Worm (Caenorhabditis elegans) whole organism, young adult: ENCODE data around the gene ttr-19.

Source experiments
- B0035.1 ChIP-seq: sonication (generic microtip); optimal IDR thresholded peaks from 2 replicates; lab custom pipeline; 2016; ENCODE audit warnings: missing genetic modification characterization, mild to moderate bottlenecking, missing compliant biosample characterization, missing genotype, missing genetic modification reagents
- B0336.3 ChIP-seq: fragments of 200-800 bp; sonication (Bioruptor generic); IDR thresholded peaks from 2 replicates; pipeline ENCODE4 v1.3.6; 2022; ENCODE audit warnings: missing genetic modification characterization, missing compliant biosample characterization
- C06A6.2 ChIP-seq: fragments of 200-800 bp; sonication (Bioruptor generic); conservative IDR thresholded peaks from 2 replicates; pipeline ENCODE4 v1.3.6; 2022; ENCODE audit warnings: missing genetic modification characterization, missing compliant biosample characterization
- C17E4.6 ChIP-seq: fragments of 200-800 bp; sonication (Bioruptor generic); IDR thresholded peaks from 2 replicates; pipeline ENCODE4 v1.3.6; 2022; ENCODE audit warnings: missing genetic modification reagents, missing genetic modification characterization, missing compliant biosample characterization
- D2030.7 ChIP-seq: fragments of 200-800 bp; sonication (Bioruptor generic); IDR thresholded peaks from 2 replicates; pipeline ENCODE4 v1.3.6; 2022; ENCODE audit warnings: missing genetic modification reagents, missing genetic modification characterization, missing compliant biosample characterization
- F22D6.2 ChIP-seq: sonication (generic microtip); optimal IDR thresholded peaks from 2 replicates; lab custom pipeline; 2016; ENCODE audit warnings: mild to moderate bottlenecking, missing genetic modification characterization, missing compliant biosample characterization
- F57A8.1 ChIP-seq: fragments of 200-800 bp; sonication (Bioruptor generic); optimal IDR thresholded peaks from 2 replicates; lab custom pipeline; 2018; ENCODE audit warnings: mild to moderate bottlenecking, missing genetic modification characterization, moderate library complexity, missing compliant biosample characterization
- F57C9.4 ChIP-seq: sonication (generic microtip); optimal IDR thresholded peaks from 2 replicates; lab custom pipeline; 2017; ENCODE audit warnings: mild to moderate bottlenecking, missing genetic modification characterization, missing compliant biosample characterization
- K11D2.4 ChIP-seq: fragments of 200-800 bp; sonication (Bioruptor generic); IDR thresholded peaks from 2 replicates; pipeline ENCODE4 v1.3.6; 2022; ENCODE audit warnings: missing genetic modification reagents, missing genetic modification characterization, missing compliant biosample characterization
- T26A5.8 ChIP-seq: sonication (generic microtip); optimal IDR thresholded peaks from 2 replicates; lab custom pipeline; 2016; ENCODE audit warnings: missing genetic modification characterization, missing compliant biosample characterization
- Y53F4B.3 ChIP-seq: fragments of 200-800 bp; sonication (Bioruptor generic); IDR thresholded peaks from 2 replicates; pipeline ENCODE4 v1.3.6; 2022; ENCODE audit warnings: missing genetic modification reagents, missing genetic modification characterization, missing compliant biosample characterization
- Y53G8AR.9 ChIP-seq: fragments of 200-800 bp; sonication (Bioruptor generic); conservative IDR thresholded peaks from 2 replicates; pipeline ENCODE4 v1.3.6; 2022; ENCODE audit warnings: missing genetic modification reagents, missing genetic modification characterization, missing compliant biosample characterization
- Y56A3A.18 ChIP-seq: fragments of 200-800 bp; sonication (Bioruptor generic); IDR thresholded peaks from 2 replicates; pipeline ENCODE4 v1.3.6; 2022; ENCODE audit warnings: missing genetic modification reagents, missing genetic modification characterization, missing compliant biosample characterization
- aptf-2 ChIP-seq: fragments of 200-800 bp; sonication (Bioruptor generic); conservative IDR thresholded peaks from 2 replicates; pipeline ENCODE4 v1.3.6; 2022; ENCODE audit warnings: missing genetic modification reagents, missing genetic modification characterization, missing compliant biosample characterization
- aptf-3 ChIP-seq: fragments of 200-800 bp; sonication (Bioruptor generic); IDR thresholded peaks from 2 replicates; pipeline ENCODE4 v1.3.6; 2022; ENCODE audit warnings: missing genetic modification characterization, missing compliant biosample characterization
- athp-1 ChIP-seq: sonication (generic microtip); optimal IDR thresholded peaks from 2 replicates; lab custom pipeline; 2017; ENCODE audit warnings: mild to moderate bottlenecking, missing genetic modification characterization, missing compliant biosample characterization
- bed-1 ChIP-seq: fragments of 200-800 bp; sonication (Bioruptor generic); IDR thresholded peaks from 2 replicates; pipeline ENCODE4 v1.3.6; 2022; ENCODE audit warnings: missing genetic modification reagents, missing genetic modification characterization, missing compliant biosample characterization
- cebp-1 ChIP-seq, 2 experiments: fragments of 200-800 bp in 1 of 2; sonication (Bioruptor generic) in 1 of 2; sonication (generic microtip) in 1 of 2; IDR thresholded peaks in 1 of 2; optimal IDR thresholded peaks in 1 of 2; 2 replicates each; pipeline versions ENCODE4 v1.3.6 to Lab custom; 2017 to 2022; ENCODE audit warnings: missing compliant biosample characterization in 2 of 2, missing genetic modification characterization in 2 of 2, mild to moderate bottlenecking in 1 of 2, missing genetic modification reagents in 1 of 2, moderate library complexity in 1 of 2
- ceh-27 ChIP-seq: fragments of 200-800 bp; sonication (Bioruptor generic); optimal IDR thresholded peaks from 2 replicates; lab custom pipeline; 2018; ENCODE audit warnings: mild to moderate bottlenecking, missing genetic modification characterization, moderate library complexity, missing compliant biosample characterization
- ceh-58 ChIP-seq: fragments of 200-800 bp; sonication (Bioruptor generic); IDR thresholded peaks from 2 replicates; pipeline ENCODE4 v1.3.6; 2022; ENCODE audit warnings: missing genetic modification characterization, missing compliant biosample characterization
- dox-1 ChIP-seq: fragments of 200-800 bp; sonication (Bioruptor generic); IDR thresholded peaks from 2 replicates; pipeline ENCODE4 v1.3.6; 2022; ENCODE audit warnings: missing genetic modification reagents, missing genetic modification characterization, missing compliant biosample characterization
- dpl-1 ChIP-seq: fragments of 150-350 bp; optimal IDR thresholded peaks from 2 replicates; lab custom pipeline; 2014; ENCODE audit warnings: missing biosample characterization, missing genetic modification reagents, missing genetic modification characterization
- efl-1 ChIP-seq: fragments of 150-350 bp; optimal IDR thresholded peaks from 2 replicates; lab custom pipeline; 2014; ENCODE audit warnings: missing biosample characterization, missing genetic modification reagents, missing genetic modification characterization
- ets-4 ChIP-seq: fragments of 200-800 bp; sonication (Bioruptor generic); optimal IDR thresholded peaks from 2 replicates; lab custom pipeline; 2018; ENCODE audit warnings: mild to moderate bottlenecking, missing genetic modification characterization, missing compliant biosample characterization
- gei-17 ChIP-seq: fragments of 200-800 bp; sonication (Bioruptor generic); optimal IDR thresholded peaks from 2 replicates; lab custom pipeline; 2018; ENCODE audit warnings: mild to moderate bottlenecking, missing genetic modification characterization, missing compliant biosample characterization
- hlh-12 ChIP-seq: sonication (generic microtip); optimal IDR thresholded peaks from 2 replicates; lab custom pipeline; 2016; ENCODE audit warnings: missing genetic modification characterization, missing compliant biosample characterization
- hmg-1.2 ChIP-seq: fragments of 200-800 bp; sonication (Bioruptor generic); IDR thresholded peaks from 2 replicates; pipeline ENCODE4 v1.3.6; 2022; ENCODE audit warnings: missing genetic modification reagents, missing genetic modification characterization, missing compliant biosample characterization
- hmg-20 ChIP-seq: fragments of 200-800 bp; sonication (Bioruptor generic); IDR thresholded peaks from 2 replicates; pipeline ENCODE4 v1.3.6; 2022; ENCODE audit warnings: missing genetic modification reagents, missing genetic modification characterization, missing compliant biosample characterization
- hrde-1 ChIP-seq: sonication (generic microtip); optimal IDR thresholded peaks from 2 replicates; lab custom pipeline; 2016; ENCODE audit warnings: missing genetic modification characterization, mild to moderate bottlenecking, missing compliant biosample characterization, moderate library complexity, missing genotype, missing genetic modification reagents, borderline replicate concordance
- lin-26 ChIP-seq: fragments of 200-800 bp; sonication (Bioruptor generic); IDR thresholded peaks from 2 replicates; pipeline ENCODE4 v1.3.6; 2022; ENCODE audit warnings: missing genetic modification reagents, missing genetic modification characterization, missing compliant biosample characterization
- lin-35 ChIP-seq, 3 experiments: fragments of 150-350 bp in 2 of 3; sonication (generic microtip) in 1 of 3; optimal IDR thresholded peaks; 2 replicates each; lab custom pipeline; 2014 to 2018; ENCODE audit warnings: missing biosample characterization in 3 of 3, missing genetic modification characterization in 3 of 3, missing genetic modification reagents in 3 of 3
- lin-54 ChIP-seq: fragments of 200-800 bp; sonication (Bioruptor generic); optimal IDR thresholded peaks from 2 replicates; lab custom pipeline; 2018; ENCODE audit warnings: mild to moderate bottlenecking, missing genetic modification characterization, missing compliant biosample characterization
- lsy-27 ChIP-seq: sonication (generic microtip); optimal IDR thresholded peaks from 2 replicates; lab custom pipeline; 2017; ENCODE audit warnings: missing genetic modification characterization, mild to moderate bottlenecking, missing compliant biosample characterization, antibody characterized with exemption, missing genotype, borderline replicate concordance; ENCODE audit not compliant: insufficient read depth
- mel-28 ChIP-seq: sonication (generic microtip); optimal IDR thresholded peaks from 2 replicates; lab custom pipeline; 2016; ENCODE audit warnings: borderline replicate concordance, mild to moderate bottlenecking, missing genetic modification characterization, missing compliant biosample characterization
- mxl-1 ChIP-seq: sonication (generic microtip); optimal IDR thresholded peaks from 2 replicates; lab custom pipeline; 2016; ENCODE audit warnings: missing genetic modification characterization, missing compliant biosample characterization
- nhr-80 ChIP-seq: sonication (generic microtip); optimal IDR thresholded peaks from 2 replicates; lab custom pipeline; 2016; ENCODE audit warnings: missing genetic modification characterization, missing compliant biosample characterization
- pha-4 ChIP-seq: fragments of 150-350 bp; sonication (generic microtip); optimal IDR thresholded peaks from 2 replicates; lab custom pipeline; 2014; ENCODE audit warnings: missing biosample characterization, missing genetic modification reagents, missing genetic modification characterization
- rcor-1 ChIP-seq: fragments of 200-800 bp; sonication (Bioruptor generic); IDR thresholded peaks from 2 replicates; pipeline ENCODE4 v1.3.6; 2022; ENCODE audit warnings: missing genetic modification reagents, missing genetic modification characterization, missing compliant biosample characterization
- snpc-1.3 ChIP-seq: sonication (generic microtip); optimal IDR thresholded peaks from 2 replicates; lab custom pipeline; 2017; ENCODE audit warnings: missing genetic modification characterization, mild to moderate bottlenecking, missing compliant biosample characterization, antibody characterized with exemption, moderate library complexity, missing genotype, missing genetic modification reagents; ENCODE audit not compliant: insufficient read depth
- snpc-4 ChIP-seq, 5 experiments: fragments of 150-350 bp in 1 of 5; sonication (generic microtip) in 4 of 5; optimal IDR thresholded peaks; 2 replicates each; lab custom pipeline; 2014 to 2018; ENCODE audit warnings: missing genetic modification characterization in 5 of 5, missing biosample characterization in 3 of 5, antibody characterized with exemption in 2 of 5, mild to moderate bottlenecking in 2 of 5, missing compliant biosample characterization in 2 of 5, missing genotype in 2 of 5, moderate library complexity in 2 of 5, missing genetic modification reagents in 1 of 5
- sptf-2 ChIP-seq: fragments of 200-800 bp; sonication (Bioruptor generic); optimal IDR thresholded peaks from 2 replicates; lab custom pipeline; 2018; ENCODE audit warnings: mild to moderate bottlenecking, missing genetic modification characterization, missing compliant biosample characterization
- xnd-1 ChIP-seq: sonication (generic microtip); optimal IDR thresholded peaks from 2 replicates; lab custom pipeline; 2016; ENCODE audit warnings: missing genotype, missing genetic modification reagents, missing genetic modification characterization, missing compliant biosample characterization
- zfh-2 ChIP-seq: fragments of 200-800 bp; sonication (Bioruptor generic); conservative IDR thresholded peaks from 2 replicates; pipeline ENCODE4 v1.3.6; 2022; ENCODE audit warnings: missing genetic modification reagents, missing genetic modification characterization, missing compliant biosample characterization
- ztf-22 ChIP-seq: fragments of 200-800 bp; sonication (Bioruptor generic); optimal IDR thresholded peaks from 2 replicates; lab custom pipeline; 2018; ENCODE audit warnings: mild to moderate bottlenecking, missing genetic modification characterization, moderate library complexity, missing compliant biosample characterization
- ztf-28 ChIP-seq: fragments of 200-800 bp; sonication (Bioruptor generic); IDR thresholded peaks from 2 replicates; pipeline ENCODE4 v1.3.6; 2022; ENCODE audit warnings: missing genetic modification reagents, missing genetic modification characterization, missing compliant biosample characterization
- ztf-3 ChIP-seq: fragments of 200-800 bp; sonication (Bioruptor generic); optimal IDR thresholded peaks from 2 replicates; lab custom pipeline; 2018; ENCODE audit warnings: mild to moderate bottlenecking, missing genetic modification characterization, missing compliant biosample characterization

ttr-19 gene

ce11 chrV:10237959-10238444 lies 10.8 kb upstream of the ttr-19 start (continued):
- TF ChIP-seq lin-35 (GFP tag; optimal IDR thresholded peaks at IDR 0.05; lab: Kevin White, UChicago) (no peak), mel-28 (peak; percentile 74), ztf-28 (GFP tag; lab: Robert Waterston, UW) (no peak), lsy-27 (tag; lab: Kevin White, UChicago) (no peak), ztf-22 (GFP tag; lab: Kevin White, UChicago) (no peak), ceh-58 (GFP tag; lab: Robert Waterston, UW) (no peak), T26A5.8 (peak; percentile 60), nhr-80 (tag; lab: Kevin White, UChicago) (no peak), dpl-1 (GFP tag; lab: Kevin White, UChicago) (no peak), efl-1 (no peak), mxl-1 (no peak), K11D2.4 (GFP tag; lab: Robert Waterston, UW) (no peak), Y53G8AR.9 (peak; percentile 75; the same call in 1 of the 2 replicates), ceh-27 (GFP tag; lab: Kevin White, UChicago) (no peak), bed-1 (GFP tag; lab: Robert Waterston, UW) (0 out of 2 replicates have a peak, but pooled peaks have one; percentile 51), athp-1 (tag; lab: Kevin White, UChicago) (peak; percentile 95), snpc-1.3 (tag; lab: Kevin White, UChicago) (no peak), hlh-12 (tag; lab: Kevin White, UChicago) (no peak), hmg-20 (no peak), F22D6.2 (tag; lab: Kevin White, UChicago) (no peak), lin-54 (GFP tag; lab: Kevin White, UChicago) (peak; percentile 33), sptf-2 (GFP tag; lab: Kevin White, UChicago) (no peak), dox-1 (GFP tag; lab: Robert Waterston, UW) (peak; percentile 30; the same call in 1 of the 2 replicates), hrde-1 (tag; lab: Kevin White, UChicago) (peak; percentile 77), aptf-2 (GFP tag; lab: Robert Waterston, UW) (no peak), snpc-4 (GFP tag; optimal IDR thresholded peaks at IDR 0.05; lab: Kevin White, UChicago) (no peak), snpc-4 (tag; optimal IDR thresholded peaks at IDR 0.05; lab: Kevin White, UChicago) (peak in 1 of 4 experiments; percentile 2), F57A8.1 (no peak), ztf-3 (no peak), B0336.3 (GFP tag; lab: Robert Waterston, UW) (peak; percentile 82), pha-4 (no peak), xnd-1 (tag; lab: Kevin White, UChicago) (peak; percentile 28), aptf-3 (GFP tag; lab: Robert Waterston, UW) (no peak), gei-17 (GFP tag; lab: Kevin White, UChicago) (no peak), zfh-2 (GFP tag; lab: Robert Waterston, UW) (no peak), ets-4 (no peak), Y56A3A.18 (peak; percentile 59), F57C9.4 (tag; lab: Kevin White, UChicago) (no peak), C06A6.2 (GFP tag; lab: Robert Waterston, UW) (no peak), cebp-1 (GFP tag; IDR thresholded peaks at IDR 0.05; lab: Robert Waterston, UW) (0 out of 2 replicates have a peak, but pooled peaks have one; percentile 12), cebp-1 (tag; optimal IDR thresholded peaks at IDR 0.05; lab: Kevin White, UChicago) (peak; percentile 57), hmg-1.2 (GFP tag; lab: Robert Waterston, UW) (peak; percentile 29; the same call in 1 of the 2 replicates), lin-26 (GFP tag; lab: Robert Waterston, UW) (peak; percentile 64), C17E4.6 (GFP tag; lab: Robert Waterston, UW) (peak; percentile 49; the same call in 1 of the 2 replicates), Y53F4B.3 (GFP tag; lab: Robert Waterston, UW) (no peak), B0035.1 (tag; lab: Kevin White, UChicago) (peak; percentile 10), rcor-1 (GFP tag; lab: Robert Waterston, UW) (peak; percentile 27; the same call in 1 of the 2 replicates), D2030.7 (GFP tag; lab: Robert Waterston, UW) (0 out of 2 replicates have a peak, but pooled peaks have one; percentile 36)
